Worm (Caenorhabditis elegans) whole organism, L3 larva: ENCODE measurements around the gene zipt-7.2.

Source experiments
- ZK546.5 ChIP-seq: sonication (generic microtip); optimal IDR thresholded peaks from 2 replicates; lab custom pipeline; 2017; ENCODE audit warnings: missing biosample characterization, missing genetic modification characterization
- ama-1 ChIP-seq: fragments of 150-350 bp; optimal IDR thresholded peaks from 2 replicates; lab custom pipeline; 2018
- ceh-16 ChIP-seq: sonication (generic microtip); optimal IDR thresholded peaks from 2 replicates; lab custom pipeline; 2017; ENCODE audit warnings: missing biosample characterization, missing genetic modification characterization
- ceh-28 ChIP-seq: fragments of 150-350 bp; optimal IDR thresholded peaks from 2 replicates; lab custom pipeline; 2014; ENCODE audit warnings: missing biosample characterization, missing genetic modification reagents, missing genetic modification characterization
- ceh-82 ChIP-seq: fragments of 150-350 bp; optimal IDR thresholded peaks from 2 replicates; lab custom pipeline; 2014; ENCODE audit warnings: missing biosample characterization, missing genetic modification characterization
- ceh-9 ChIP-seq: sonication (generic microtip); optimal IDR thresholded peaks from 2 replicates; lab custom pipeline; 2018; ENCODE audit warnings: missing biosample characterization, missing genetic modification characterization
- egl-5 ChIP-seq: fragments of 150-350 bp; optimal IDR thresholded peaks from 2 replicates; lab custom pipeline; 2017; ENCODE audit warnings: missing biosample characterization, missing genetic modification reagents, missing genetic modification characterization, inconsistent platforms
- elt-1 ChIP-seq: fragments of 150-350 bp; optimal IDR thresholded peaks from 2 replicates; lab custom pipeline; 2014; ENCODE audit warnings: missing biosample characterization, missing genetic modification characterization
- elt-2 ChIP-seq: sonication (generic microtip); optimal IDR thresholded peaks from 2 replicates; lab custom pipeline; 2016; ENCODE audit warnings: missing genetic modification reagents, mild to moderate bottlenecking, missing genetic modification characterization, missing compliant biosample characterization
- elt-3 ChIP-seq, 3 experiments: fragments of 150-350 bp in 1 of 3; sonication (generic microtip) in 2 of 3; optimal IDR thresholded peaks; 2 replicates in 2 of 3; 4 replicates in 1 of 3; lab custom pipeline; 2014 to 2017; ENCODE audit warnings: missing biosample characterization in 3 of 3, missing genetic modification characterization in 3 of 3
- eor-1 ChIP-seq, 2 experiments: fragments of 150-350 bp; optimal IDR thresholded peaks; 2 replicates each; lab custom pipeline; 2014 to 2018; ENCODE audit warnings: missing biosample characterization in 2 of 2, missing genetic modification characterization in 2 of 2
- fkh-2 ChIP-seq: fragments of 150-350 bp; optimal IDR thresholded peaks from 2 replicates; lab custom pipeline; 2014; ENCODE audit warnings: missing biosample characterization, missing genetic modification reagents, missing genetic modification characterization
- fos-1 ChIP-seq: fragments of 150-350 bp; optimal IDR thresholded peaks from 2 replicates; lab custom pipeline; 2014; ENCODE audit warnings: missing biosample characterization, missing genetic modification characterization
- hmg-11 ChIP-seq: sonication (generic microtip); optimal IDR thresholded peaks from 2 replicates; lab custom pipeline; 2016; ENCODE audit warnings: missing genetic modification characterization, missing compliant biosample characterization
- jun-1 ChIP-seq: fragments of 150-350 bp; optimal IDR thresholded peaks from 2 replicates; lab custom pipeline; 2014; ENCODE audit warnings: missing biosample characterization, missing genetic modification reagents, missing genetic modification characterization
- lin-39 ChIP-seq: fragments of 150-350 bp; optimal IDR thresholded peaks from 2 replicates; lab custom pipeline; 2018; ENCODE audit warnings: missing biosample characterization, missing genetic modification reagents, missing genetic modification characterization
- mdl-1 ChIP-seq: fragments of 150-350 bp; optimal IDR thresholded peaks from 2 replicates; lab custom pipeline; 2014; ENCODE audit warnings: missing biosample characterization, missing genetic modification characterization
- mml-1 ChIP-seq: fragments of 150-350 bp; sonication (generic microtip); optimal IDR thresholded peaks from 3 replicates; lab custom pipeline; 2014; ENCODE audit warnings: missing biosample characterization, missing genetic modification characterization
- nfya-1 ChIP-seq: sonication (generic microtip); optimal IDR thresholded peaks from 2 replicates; lab custom pipeline; 2017; ENCODE audit warnings: missing genetic modification characterization, mild to moderate bottlenecking, missing compliant biosample characterization, antibody characterized with exemption, moderate library complexity; ENCODE audit not compliant: insufficient read depth
- nhr-11 ChIP-seq: fragments of 150-350 bp; optimal IDR thresholded peaks from 2 replicates; lab custom pipeline; 2014; ENCODE audit warnings: missing biosample characterization, missing genetic modification characterization
- nhr-12 ChIP-seq: fragments of 150-350 bp; optimal IDR thresholded peaks from 2 replicates; lab custom pipeline; 2014; ENCODE audit warnings: missing biosample characterization, missing genetic modification characterization
- nhr-237 ChIP-seq: fragments of 150-350 bp; optimal IDR thresholded peaks from 2 replicates; lab custom pipeline; 2014; ENCODE audit warnings: missing biosample characterization, missing genetic modification characterization
- nhr-25 ChIP-seq: sonication (generic microtip); optimal IDR thresholded peaks from 2 replicates; lab custom pipeline; 2017; ENCODE audit warnings: missing biosample characterization, missing genetic modification characterization
- nhr-28 ChIP-seq: fragments of 150-350 bp; optimal IDR thresholded peaks from 2 replicates; lab custom pipeline; 2014; ENCODE audit warnings: missing biosample characterization, missing genetic modification characterization
- nhr-43 ChIP-seq: sonication (generic microtip); optimal IDR thresholded peaks from 2 replicates; lab custom pipeline; 2016; ENCODE audit warnings: mild to moderate bottlenecking, missing genetic modification characterization, missing compliant biosample characterization; ENCODE audit not compliant: poor library complexity, severe bottlenecking
- nhr-67 ChIP-seq: fragments of 150-350 bp; optimal IDR thresholded peaks from 2 replicates; lab custom pipeline; 2014; ENCODE audit warnings: missing biosample characterization, missing genetic modification characterization
- nhr-76 ChIP-seq: fragments of 150-350 bp; sonication (generic microtip); optimal IDR thresholded peaks from 5 replicates; lab custom pipeline; 2014; ENCODE audit warnings: missing biosample characterization, missing genetic modification characterization
- nhr-77 ChIP-seq: fragments of 150-350 bp; optimal IDR thresholded peaks from 2 replicates; lab custom pipeline; 2014; ENCODE audit warnings: missing biosample characterization, missing genetic modification characterization
- pha-4 ChIP-seq: fragments of 150-350 bp; optimal IDR thresholded peaks from 2 replicates; lab custom pipeline; 2014; ENCODE audit warnings: missing biosample characterization, missing genetic modification reagents, missing genetic modification characterization
- pqm-1 ChIP-seq: fragments of 150-350 bp; optimal IDR thresholded peaks from 2 replicates; lab custom pipeline; 2017; ENCODE audit warnings: missing biosample characterization, missing genetic modification characterization, inconsistent platforms
- tbx-2 ChIP-seq: sonication (generic microtip); optimal IDR thresholded peaks from 2 replicates; lab custom pipeline; 2016; ENCODE audit warnings: mild to moderate bottlenecking, missing genetic modification characterization, missing compliant biosample characterization
- unc-39 ChIP-seq: sonication (generic microtip); optimal IDR thresholded peaks from 4 replicates; lab custom pipeline; 2017; ENCODE audit warnings: missing biosample characterization, missing genetic modification characterization
- unc-62 ChIP-seq: fragments of 150-350 bp; sonication (generic microtip); optimal IDR thresholded peaks from 4 replicates; lab custom pipeline; 2014; ENCODE audit warnings: missing biosample characterization, missing genetic modification reagents, missing genetic modification characterization
- ztf-11 ChIP-seq: fragments of 150-350 bp; optimal IDR thresholded peaks from 2 replicates; lab custom pipeline; 2014; ENCODE audit warnings: missing biosample characterization, missing genetic modification characterization
- ztf-4 ChIP-seq: fragments of 150-350 bp; optimal IDR thresholded peaks from 2 replicates; lab custom pipeline; 2014; ENCODE audit warnings: missing biosample characterization, missing genetic modification characterization

zipt-7.2 gene

ce11 chrX:15546943-15547342 is 39.3 kb upstream of the zipt-7.2 start:
- no peak for TF ChIP-seq ceh-16 (tag; lab: Kevin White, UChicago)
- no peak for TF ChIP-seq nfya-1 (tag; lab: Kevin White, UChicago)
- no peak for TF ChIP-seq nhr-237 (tag; lab: Kevin White, UChicago)
- no peak for TF ChIP-seq fkh-2 (tag; lab: Kevin White, UChicago)
- TF ChIP-seq eor-1 (tag; optimal IDR thresholded peaks at IDR 0.05; lab: Kevin White, UChicago) = no peak
- TF ChIP-seq nhr-76 = no peak
- TF ChIP-seq elt-2 (tag; lab: Kevin White, UChicago) = peak; percentile 48
- TF ChIP-seq mdl-1 = no peak
- TF ChIP-seq nhr-11 (tag; lab: Kevin White, UChicago) = no peak
- peak; percentile 10 for TF ChIP-seq pha-4 (tag; lab: Kevin White, UChicago)
- no peak for TF ChIP-seq ztf-4 (tag; lab: Kevin White, UChicago)
- no peak for TF ChIP-seq ceh-28 (tag; lab: Kevin White, UChicago)
- TF ChIP-seq egl-5 (tag; lab: Kevin White, UChicago) = no peak
- no peak for TF ChIP-seq nhr-25
- peak; percentile 95 for TF ChIP-seq pqm-1 (tag; lab: Kevin White, UChicago)

- TF ChIP-seq unc-62 (GFP tag; lab: Kevin White, UChicago) = no peak
- TF ChIP-seq unc-39 = no peak
- TF ChIP-seq, all 47 proteins: peak for 0
These were observed 37.8 kb upstream of the zipt-7.2 start for ce11 chrX:15545485-15545884.

ce11 chrX:15544671-15545070 is 37.0 kb upstream of the zipt-7.2 start:
- TF ChIP-seq elt-2 (tag; lab: Kevin White, UChicago) (peak; percentile 74), jun-1 (tag; lab: Kevin White, UChicago) (peak; percentile 33), ceh-82 (tag; lab: Kevin White, UChicago) (no peak), pqm-1 (tag; lab: Kevin White, UChicago) (peak; percentile 78), nhr-237 (tag; lab: Kevin White, UChicago) (no peak), nhr-28 (tag; lab: Kevin White, UChicago) (no peak), hmg-11 (tag; lab: Kevin White, UChicago) (no peak), elt-1 (tag; lab: Kevin White, UChicago) (no peak), pha-4 (tag; lab: Kevin White, UChicago) (no peak)
- TF ChIP-seq, all 47 proteins: peak for 3

- no peak for TF ChIP-seq ama-1 (lab: Kevin White, UChicago)
- TF ChIP-seq nhr-43 (tag; lab: Kevin White, UChicago) = no peak
- no peak for TF ChIP-seq unc-62 (GFP tag; lab: Kevin White, UChicago)
- no peak for TF ChIP-seq nhr-77 (tag; lab: Kevin White, UChicago)
- no peak for TF ChIP-seq nhr-12 (tag; lab: Kevin White, UChicago)
- TF ChIP-seq nhr-25 = no peak
- no peak for TF ChIP-seq ceh-16 (tag; lab: Kevin White, UChicago)
- no peak for TF ChIP-seq pha-4 (tag; lab: Kevin White, UChicago)
- no peak for TF ChIP-seq pqm-1 (tag; lab: Kevin White, UChicago)
- TF ChIP-seq elt-1 (tag; lab: Kevin White, UChicago) = no peak
- TF ChIP-seq nhr-237 (tag; lab: Kevin White, UChicago) = no peak
These were observed 33.8 kb upstream of the zipt-7.2 start for ce11 chrX:15541437-15541836.

- no peak for TF ChIP-seq elt-2 (tag; lab: Kevin White, UChicago)
- TF ChIP-seq nhr-12 (tag; lab: Kevin White, UChicago) = no peak
- no peak for TF ChIP-seq ceh-16 (tag; lab: Kevin White, UChicago)
- TF ChIP-seq ceh-9 (tag; lab: Kevin White, UChicago) = no peak
- TF ChIP-seq nhr-67 (tag; lab: Kevin White, UChicago) = no peak
- TF ChIP-seq tbx-2 (tag; lab: Kevin White, UChicago) = no peak
- TF ChIP-seq ztf-11 (tag; lab: Kevin White, UChicago) = no peak
- no peak for TF ChIP-seq fos-1
- no peak for TF ChIP-seq ama-1 (lab: Kevin White, UChicago)
- TF ChIP-seq mdl-1 = no peak
- TF ChIP-seq pqm-1 (tag; lab: Kevin White, UChicago) = no peak
These were observed 31.6 kb upstream of the zipt-7.2 start for ce11 chrX:15539299-15539698.

- TF ChIP-seq nhr-76 = no peak
- no peak for TF ChIP-seq mml-1
- no peak for TF ChIP-seq elt-3 (tag; optimal IDR thresholded peaks at IDR 0.05; lab: Kevin White, UChicago)
- no peak for TF ChIP-seq elt-2 (tag; lab: Kevin White, UChicago)
- TF ChIP-seq ceh-9 (tag; lab: Kevin White, UChicago) = no peak
- TF ChIP-seq lin-39 (tag; lab: Kevin White, UChicago) = no peak
- no peak for TF ChIP-seq ceh-28 (tag; lab: Kevin White, UChicago)
- TF ChIP-seq ZK546.5 = no peak
- TF ChIP-seq ceh-16 (tag; lab: Kevin White, UChicago) = no peak
- TF ChIP-seq eor-1 (tag; optimal IDR thresholded peaks at IDR 0.05; lab: Kevin White, UChicago) = no peak
- no peak for TF ChIP-seq ztf-4 (tag; lab: Kevin White, UChicago)
- TF ChIP-seq nhr-12 (tag; lab: Kevin White, UChicago) = no peak
- TF ChIP-seq tbx-2 (tag; lab: Kevin White, UChicago) = no peak
These were observed 29.7 kb upstream of the zipt-7.2 start, which contains the start of the genes olrn-1 and C02C6.14 for ce11 chrX:15537362-15537761. TSS of gene olrn-1 (plus strand) at chrX:15537662. TSS of gene C02C6.14 (plus strand) at chrX:15537665.
